Worm (Caenorhabditis elegans): Measurements from ENCODE around the gene egl-26.
A peak's percentile ranks its signal among the peaks of the same experiment; 100 is the strongest.

The egl-26 gene

DNA sequence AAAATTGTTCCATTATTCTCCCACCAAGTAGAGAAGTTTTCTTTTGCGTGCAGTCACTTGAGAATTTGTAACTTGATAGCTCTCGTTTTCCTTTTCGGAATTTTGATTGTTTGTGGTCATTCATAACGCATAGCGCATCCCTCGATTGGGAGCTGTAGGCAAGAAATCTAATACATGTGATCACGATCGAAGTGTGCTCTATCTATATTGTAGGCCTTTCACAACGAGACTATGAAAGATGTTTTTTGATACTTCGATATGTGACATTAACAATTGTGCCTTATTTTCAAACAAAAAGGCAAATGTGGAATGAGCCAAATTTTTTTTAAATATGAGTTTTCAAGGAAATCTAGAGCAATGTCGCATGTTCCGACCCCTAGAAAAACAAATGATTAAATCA lies 6.4 kb downstream of the egl-26 start:
- TF ChIP-seq Y5F2A.4 (GFP tag; optimal IDR thresholded peaks at IDR 0.05) (no peak), pha-4 (GFP tag; IDR thresholded peaks at IDR 0.05) (no peak), pha-4 (tag; optimal IDR thresholded peaks at IDR 0.05) (no peak), unc-62 (GFP tag; optimal IDR thresholded peaks at IDR 0.05 in 1 of 2) (peak in 1 of 2 experiments; percentile 95), unc-62 (tag; optimal IDR thresholded peaks at IDR 0.05) (no peak)

ce11 chrII:76662-77061 lies 7.2 kb downstream of the egl-26 start:
- TF ChIP-seq hlh-11 (tag; optimal IDR thresholded peaks at IDR 0.05): no peak
- TF ChIP-seq F44E2.7 (GFP tag; IDR thresholded peaks at IDR 0.05): no peak
- no peak for TF ChIP-seq zag-1 (tag; optimal IDR thresholded peaks at IDR 0.05)
- no peak for TF ChIP-seq lim-7 (GFP tag; IDR thresholded peaks at IDR 0.05)
- no peak for TF ChIP-seq vab-7 (GFP tag; IDR thresholded peaks at IDR 0.05)
- TF ChIP-seq spr-3 (GFP tag; optimal IDR thresholded peaks at IDR 0.05): no peak
- TF ChIP-seq lin-29 (GFP tag; IDR thresholded peaks at IDR 0.05): no peak
- TF ChIP-seq dve-1 (tag; optimal IDR thresholded peaks at IDR 0.05; ENCODE audit: insufficient read depth): peak; percentile 32
- no peak for TF ChIP-seq nhr-10 (tag; optimal IDR thresholded peaks at IDR 0.05)
- TF ChIP-seq snpc-4 (tag; optimal IDR thresholded peaks at IDR 0.05): no peak
- TF ChIP-seq pqm-1 (tag; optimal IDR thresholded peaks at IDR 0.05): peak; percentile 64
- TF ChIP-seq unc-62 (GFP tag; optimal IDR thresholded peaks at IDR 0.05 in 1 of 2): no peak
- TF ChIP-seq unc-62 (tag; optimal IDR thresholded peaks at IDR 0.05): no peak
- TF ChIP-seq F49E8.2 (tag; optimal IDR thresholded peaks at IDR 0.05; ENCODE audit: borderline replicate concordance): no peak
- no peak for TF ChIP-seq nhr-42 (GFP tag; IDR thresholded peaks at IDR 0.05)
- TF ChIP-seq dmd-6 (GFP tag; IDR thresholded peaks at IDR 0.05): peak; percentile 66
- TF ChIP-seq fos-1 (tag; optimal IDR thresholded peaks at IDR 0.05): no peak
- TF ChIP-seq cey-2 (tag; optimal IDR thresholded peaks at IDR 0.05; ENCODE audit: borderline replicate concordance, insufficient read depth): no peak
- TF ChIP-seq T20F7.1 (GFP tag; optimal IDR thresholded peaks at IDR 0.05): no peak
- no peak for TF ChIP-seq F37D6.2 (tag; optimal IDR thresholded peaks at IDR 0.05)
- no peak for TF ChIP-seq nhr-6 (tag; optimal IDR thresholded peaks at IDR 0.05)
- peak; percentile 23 for TF ChIP-seq hlh-30 (tag; optimal IDR thresholded peaks at IDR 0.05; ENCODE audit: insufficient read depth)

DNA sequence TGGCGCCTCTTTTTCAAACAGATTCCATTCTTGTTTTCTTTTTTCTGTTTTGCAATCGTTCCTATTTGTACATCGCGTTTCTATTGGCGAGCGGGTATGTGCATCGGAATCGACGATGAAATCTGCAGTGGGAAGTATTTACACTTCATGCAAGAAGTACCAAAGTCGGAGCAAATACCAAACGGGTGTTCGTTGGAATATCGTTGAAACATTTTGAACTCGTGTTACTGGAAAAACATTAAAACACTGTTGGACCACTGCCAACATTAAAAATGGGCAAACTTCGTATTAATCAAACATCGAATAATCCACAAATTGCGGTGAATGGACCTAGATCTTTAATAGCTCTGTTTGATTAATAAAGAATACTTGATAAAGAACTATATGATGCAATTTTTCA lies 9.7 kb downstream of the egl-26 start, which contains the start of gene C23H3.9:
Gene C23H3.9 (minus strand): TSS at position 101 of the 400 bp plus-strand sequence.
- TF ChIP-seq ZK546.5 (tag; optimal IDR thresholded peaks at IDR 0.05) (no peak), fos-1 (tag; optimal IDR thresholded peaks at IDR 0.05) (no peak), nhr-42 (GFP tag; IDR thresholded peaks at IDR 0.05) (no peak), mes-2 (tag; optimal IDR thresholded peaks at IDR 0.05; ENCODE audit: poor library complexity, severe bottlenecking) (no peak), Y48G9A.11 (GFP tag; IDR thresholded peaks at IDR 0.05) (no peak), ces-1 (GFP tag; optimal IDR thresholded peaks at IDR 0.05) (no peak), Y75B8A.6 (GFP tag; IDR thresholded peaks at IDR 0.05) (no peak), lin-1 (GFP tag; IDR thresholded peaks at IDR 0.05) (no peak), pha-4 (GFP tag; IDR thresholded peaks at IDR 0.05) (no peak), pha-4 (tag; optimal IDR thresholded peaks at IDR 0.05) (no peak), Y105C5A.15 (GFP tag; IDR thresholded peaks at IDR 0.05) (no peak), dmd-8 (GFP tag; IDR thresholded peaks at IDR 0.05) (no peak)

ce11 chrII:84134-84533 lies 14.7 kb downstream of the egl-26 start, which contains the start of gene C50D2.6:
Gene C50D2.6, plus strand, starts transcription at chrII:84434.
- TF ChIP-seq F37D6.2 (tag; optimal IDR thresholded peaks at IDR 0.05) (no peak), cey-2 (tag; optimal IDR thresholded peaks at IDR 0.05; ENCODE audit: borderline replicate concordance, insufficient read depth) (no peak), hlh-11 (tag; optimal IDR thresholded peaks at IDR 0.05) (no peak), daf-8 (GFP tag; IDR thresholded peaks at IDR 0.05) (no peak), unc-62 (GFP tag; optimal IDR thresholded peaks at IDR 0.05 in 1 of 2) (peak in 1 of 2 experiments; percentile 13), unc-62 (tag; optimal IDR thresholded peaks at IDR 0.05) (no peak), spr-3 (GFP tag; optimal IDR thresholded peaks at IDR 0.05) (no peak)
